Fruit fly (Drosophila melanogaster) whole organism: Measurements from ENCODE around the gene Prp18.

Experiments used
- CG8478 ChIP-seq: fragments of >200 bp; optimal IDR thresholded peaks from 2 replicates; lab custom pipeline; 2018; ENCODE audit warnings: inconsistent platforms
- Dll ChIP-seq: fragments of >200 bp; optimal IDR thresholded peaks from 2 replicates; lab custom pipeline; 2017
- EcR ChIP-seq, 2 experiments: fragments of >200 bp; optimal IDR thresholded peaks; 2 replicates each; lab custom pipeline; 2017; ENCODE audit warnings: missing biosample characterization in 2 of 2, missing genetic modification characterization in 2 of 2, missing genetic modification reagents in 2 of 2
- pan ChIP-seq: fragments of >200 bp; optimal IDR thresholded peaks from 2 replicates; lab custom pipeline; 2017
- psq ChIP-seq: fragments of >200 bp; optimal IDR thresholded peaks from 2 replicates; lab custom pipeline; 2017
- usp ChIP-seq: fragments of >200 bp; optimal IDR thresholded peaks from 2 replicates; lab custom pipeline; 2017; ENCODE audit warnings: missing biosample characterization, missing genetic modification characterization, mixed read lengths

The Prp18 gene

DNA sequence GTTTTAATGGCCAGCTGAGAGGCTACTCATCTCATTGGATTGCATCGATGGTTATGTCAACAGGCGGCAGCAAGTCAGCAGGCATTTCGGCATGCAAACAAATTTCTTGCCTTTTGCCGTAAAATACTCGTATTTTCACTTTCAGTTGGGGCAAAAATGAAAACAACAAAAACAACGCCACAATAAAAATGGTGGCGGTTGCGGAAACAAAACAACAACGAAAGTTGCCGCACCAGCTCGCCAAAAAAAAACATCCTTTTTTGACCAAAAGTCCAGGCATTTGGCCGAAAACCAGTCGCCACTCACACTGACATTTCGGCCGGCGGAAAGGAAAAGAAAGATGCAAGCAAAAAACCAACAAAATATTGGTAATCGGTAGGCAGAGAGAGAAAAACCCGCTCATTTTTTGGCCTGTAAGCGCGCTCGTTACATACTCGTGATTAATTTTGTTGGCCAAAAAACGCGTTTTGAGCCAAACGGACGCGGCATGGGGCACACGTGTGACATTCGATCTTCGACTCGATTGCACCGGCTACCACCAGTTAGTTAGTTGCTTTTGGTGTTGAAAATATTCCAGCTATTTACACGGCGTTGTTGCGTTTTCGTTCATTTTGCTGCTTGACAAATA is 33.1 kb upstream of the Prp18 start:
- TF ChIP-seq Dll (lab: Kevin White, UChicago): no peak
- TF ChIP-seq usp (GFP tag; lab: Kevin White, UChicago): no peak
- TF ChIP-seq psq: no peak
- no peak for TF ChIP-seq EcR (GFP tag; optimal IDR thresholded peaks at IDR 0.05; lab: Kevin White, UChicago)
- TF ChIP-seq pan (lab: Kevin White, UChicago): no peak
- no peak for TF ChIP-seq CG8478 (lab: Kevin White, UChicago)

DNA sequence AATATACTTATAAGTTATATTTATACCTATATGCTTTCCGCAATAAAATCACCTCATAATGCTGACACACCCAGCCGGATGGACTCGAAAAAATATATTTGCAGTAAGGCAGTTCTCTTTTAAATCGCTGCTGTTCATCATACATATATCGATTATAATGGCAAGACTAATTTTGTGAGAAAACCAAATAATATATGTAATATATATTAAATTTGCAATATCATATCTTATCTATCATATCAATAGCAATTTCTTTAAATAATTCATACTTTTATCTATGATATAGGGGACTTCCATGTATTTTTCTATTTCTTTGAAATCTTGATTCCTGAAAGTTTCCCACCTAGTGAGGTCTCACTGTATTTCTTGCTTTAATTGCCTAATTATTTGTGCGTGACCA is 31.5 kb upstream of the Prp18 start:
- TF ChIP-seq Dll (lab: Kevin White, UChicago): no peak
- TF ChIP-seq EcR (GFP tag; optimal IDR thresholded peaks at IDR 0.05; lab: Kevin White, UChicago): no peak

DNA sequence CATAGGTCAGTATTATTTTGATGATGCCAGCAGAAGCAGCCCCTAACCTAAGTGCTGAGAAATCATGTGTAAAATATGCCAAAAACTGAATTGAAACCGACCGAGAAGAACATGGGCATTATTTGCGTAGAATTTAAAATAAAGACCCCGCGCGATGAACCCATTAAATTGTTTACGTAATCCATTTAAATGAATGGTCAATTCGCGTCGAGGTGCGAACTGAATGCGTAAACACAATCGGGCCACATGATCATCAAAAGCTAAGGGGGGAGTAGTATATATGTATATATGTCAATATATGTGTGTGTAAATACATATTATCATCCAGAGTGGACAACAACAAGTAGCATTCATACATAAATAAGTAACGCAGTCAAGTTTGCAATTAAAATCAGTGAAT is 29.1 kb upstream of the Prp18 start:
- TF ChIP-seq pan (lab: Kevin White, UChicago) (no peak), usp (GFP tag; lab: Kevin White, UChicago) (no peak), CG8478 (lab: Kevin White, UChicago) (no peak), EcR (GFP tag; optimal IDR thresholded peaks at IDR 0.05; lab: Kevin White, UChicago) (no peak), Dll (lab: Kevin White, UChicago) (no peak), psq (no peak)

DNA sequence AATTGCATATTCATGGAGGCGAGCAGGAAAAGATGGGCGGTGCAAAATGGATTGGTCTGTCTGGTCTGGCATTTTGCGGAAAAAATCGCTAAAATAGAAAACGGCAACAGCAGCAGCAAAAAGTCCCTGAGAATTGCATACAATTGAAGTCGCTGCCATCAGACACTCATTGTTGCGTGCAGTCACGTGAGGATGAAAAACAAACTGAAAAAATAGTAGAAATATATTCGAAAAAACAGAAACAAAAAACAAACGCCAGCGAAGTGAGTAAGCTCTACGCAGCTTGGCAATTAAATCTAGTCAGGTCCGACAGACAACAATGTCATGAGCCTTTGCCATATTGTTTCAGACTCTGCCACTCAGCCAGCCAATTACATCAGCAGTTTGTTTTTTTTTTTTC is 28.2 kb upstream of the Prp18 start:
- TF ChIP-seq Dll (lab: Kevin White, UChicago): no peak
- TF ChIP-seq psq: no peak
- TF ChIP-seq CG8478 (lab: Kevin White, UChicago): no peak
- TF ChIP-seq EcR (GFP tag; optimal IDR thresholded peaks at IDR 0.05; lab: Kevin White, UChicago): no peak
- TF ChIP-seq pan (lab: Kevin White, UChicago): no peak
- no peak for TF ChIP-seq usp (GFP tag; lab: Kevin White, UChicago)

DNA sequence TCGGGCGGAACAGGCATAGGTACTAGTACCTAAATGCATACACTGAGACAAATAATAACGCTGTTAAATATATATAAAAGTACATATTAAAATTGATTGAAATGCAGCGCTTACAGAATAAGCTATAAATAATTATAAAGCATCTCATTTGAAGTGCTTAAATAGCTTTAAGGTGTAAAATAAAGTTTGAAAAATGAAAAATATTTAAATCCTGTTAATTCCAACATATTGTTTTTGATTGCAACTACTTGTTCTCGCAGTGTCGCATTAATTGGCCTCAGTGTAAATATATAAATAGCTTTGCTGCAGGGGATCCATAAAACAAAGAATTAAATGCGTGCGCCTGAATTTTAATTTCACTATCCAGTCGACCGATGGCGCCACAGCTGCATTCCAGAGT is 27.3 kb upstream of the Prp18 start:
- TF ChIP-seq usp (GFP tag; lab: Kevin White, UChicago) (no peak), CG8478 (lab: Kevin White, UChicago) (no peak), pan (lab: Kevin White, UChicago) (no peak), EcR (GFP tag; optimal IDR thresholded peaks at IDR 0.05; lab: Kevin White, UChicago) (no peak), Dll (lab: Kevin White, UChicago) (no peak), psq (no peak)

DNA sequence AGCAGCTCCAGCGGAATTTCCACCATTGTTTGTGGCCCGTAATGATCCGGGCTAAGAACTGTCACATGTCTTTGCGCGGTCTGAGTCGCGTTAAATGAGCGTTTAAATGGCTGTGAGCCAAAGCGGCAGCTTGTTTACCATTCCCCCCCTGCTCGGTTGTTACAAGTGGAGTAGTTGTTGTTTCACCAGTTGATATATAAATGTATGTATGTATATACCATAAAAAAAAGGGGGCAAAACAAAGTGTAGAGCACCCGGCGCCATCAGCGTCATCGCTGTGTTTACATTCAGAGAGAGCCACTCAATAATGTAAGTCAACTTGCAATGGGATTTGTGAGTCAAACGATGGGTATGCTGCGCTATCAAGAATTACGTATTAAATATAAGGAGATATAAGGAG is 25.8 kb upstream of the Prp18 start:
- no peak for TF ChIP-seq usp (GFP tag; lab: Kevin White, UChicago)

DNA sequence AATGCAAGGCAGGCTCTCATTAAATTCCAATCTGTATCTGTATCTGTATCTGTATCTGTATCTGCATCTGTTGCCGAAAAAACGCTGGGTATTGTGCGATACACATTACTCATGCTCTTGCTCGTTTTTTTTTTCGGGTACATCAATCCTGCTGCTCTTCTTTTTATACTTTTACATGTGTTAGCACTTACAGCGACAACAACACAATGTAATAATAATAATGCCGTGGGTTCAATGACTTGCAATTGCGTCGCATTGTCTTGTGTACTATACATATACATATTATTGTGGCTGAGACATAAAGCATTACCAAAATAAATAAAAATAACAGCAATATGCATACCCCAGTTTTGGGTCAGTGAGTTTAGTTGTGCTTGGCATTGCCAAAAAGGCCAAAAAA is 23.8 kb upstream of the Prp18 start:
- TF ChIP-seq psq (no peak), Dll (lab: Kevin White, UChicago) (no peak), pan (lab: Kevin White, UChicago) (no peak), EcR (GFP tag; optimal IDR thresholded peaks at IDR 0.05; lab: Kevin White, UChicago) (no peak)

DNA sequence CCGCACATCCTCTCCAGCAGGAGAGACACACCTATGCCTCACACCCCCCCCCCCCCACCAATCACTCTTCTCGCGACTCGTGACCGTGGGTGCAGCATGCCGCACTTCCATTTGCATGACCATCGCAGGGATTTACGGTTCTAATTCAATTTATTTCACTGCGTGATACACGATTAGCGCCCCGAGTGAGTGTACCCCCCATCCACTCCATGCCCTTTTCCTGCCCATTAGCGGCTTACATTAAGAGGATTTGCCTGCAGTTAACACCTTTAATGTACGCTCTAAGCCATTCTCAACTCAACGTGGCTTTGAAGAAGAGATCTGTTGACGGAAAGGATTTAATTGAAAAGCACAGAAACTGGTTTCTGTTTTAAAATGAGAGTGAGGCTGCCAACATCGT is 21.4 kb upstream of the Prp18 start:
- TF ChIP-seq Dll (lab: Kevin White, UChicago): no peak
- no peak for TF ChIP-seq usp (GFP tag; lab: Kevin White, UChicago)
- TF ChIP-seq EcR (GFP tag; optimal IDR thresholded peaks at IDR 0.05; lab: Kevin White, UChicago): no peak
- TF ChIP-seq pan (lab: Kevin White, UChicago): no peak
- no peak for TF ChIP-seq psq
- TF ChIP-seq CG8478 (lab: Kevin White, UChicago): no peak

DNA sequence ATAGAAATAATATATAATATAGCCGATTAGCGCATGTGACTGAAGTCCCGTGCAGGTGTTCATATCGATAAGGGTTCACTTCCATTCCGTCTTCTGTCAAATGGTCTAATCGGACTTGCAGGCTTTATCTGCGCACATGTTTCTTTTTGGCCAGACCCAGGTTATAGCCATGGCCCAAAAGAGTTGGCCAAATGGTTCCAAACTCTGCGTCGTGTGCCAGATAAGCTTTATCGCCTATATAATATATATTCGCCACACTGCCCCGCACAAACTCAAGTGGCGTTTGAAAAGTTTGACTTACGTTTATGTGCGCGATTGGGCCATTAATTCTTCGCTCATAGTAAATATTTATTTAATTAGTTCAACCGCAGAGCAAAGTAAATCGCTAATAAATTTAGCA is 20.2 kb upstream of the Prp18 start:
- TF ChIP-seq CG8478 (lab: Kevin White, UChicago): no peak
- TF ChIP-seq pan (lab: Kevin White, UChicago): no peak
- no peak for TF ChIP-seq EcR (GFP tag; optimal IDR thresholded peaks at IDR 0.05; lab: Kevin White, UChicago)
- TF ChIP-seq Dll (lab: Kevin White, UChicago): no peak
- TF ChIP-seq psq: no peak
- TF ChIP-seq usp (GFP tag; lab: Kevin White, UChicago): no peak

DNA sequence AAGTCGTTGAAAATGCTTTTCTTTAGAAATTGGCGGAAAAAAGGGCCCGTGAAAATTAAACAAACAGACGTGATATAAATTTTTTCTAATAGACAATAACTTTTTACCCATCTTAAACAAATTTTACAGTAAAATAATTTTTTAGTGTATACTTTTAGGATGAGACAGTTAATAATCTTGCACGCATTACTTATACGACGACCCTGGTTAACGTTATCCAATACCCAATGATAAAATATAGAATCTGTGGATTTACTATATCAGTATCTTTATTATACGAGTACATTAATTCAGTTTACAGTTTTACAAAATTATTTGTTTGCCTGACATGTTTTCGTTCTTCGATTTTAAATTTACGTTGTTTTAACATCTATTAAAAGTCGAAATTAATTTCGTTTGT is 13.6 kb upstream of the Prp18 start:
- TF ChIP-seq usp (GFP tag; lab: Kevin White, UChicago): no peak
- no peak for TF ChIP-seq Dll (lab: Kevin White, UChicago)
- no peak for TF ChIP-seq CG8478 (lab: Kevin White, UChicago)
- TF ChIP-seq EcR (GFP tag; optimal IDR thresholded peaks at IDR 0.05; lab: Kevin White, UChicago): no peak
- no peak for TF ChIP-seq psq
- TF ChIP-seq pan (lab: Kevin White, UChicago): no peak

DNA sequence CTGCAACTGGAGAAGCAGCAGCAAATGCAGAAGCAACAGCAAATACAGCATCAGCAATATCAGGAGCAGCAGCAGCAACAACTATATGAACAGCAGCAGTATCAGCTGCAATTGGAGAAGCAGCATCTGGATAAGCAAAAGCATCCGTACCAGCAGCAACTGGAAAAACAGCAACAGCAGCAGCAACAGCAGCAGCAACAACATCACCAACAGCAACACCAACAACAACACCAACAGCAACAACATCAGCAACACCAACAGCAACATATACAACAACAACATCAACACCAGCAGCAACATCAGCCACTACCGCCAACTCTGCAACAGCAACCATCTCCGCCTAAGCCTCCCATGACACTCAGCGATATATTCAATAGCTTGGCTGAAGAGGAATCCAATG is 9.6 kb upstream of the Prp18 start:
- TF ChIP-seq Dll (lab: Kevin White, UChicago) (no peak), CG8478 (lab: Kevin White, UChicago) (no peak), EcR (GFP tag; optimal IDR thresholded peaks at IDR 0.05; lab: Kevin White, UChicago) (no peak), usp (GFP tag; lab: Kevin White, UChicago) (no peak), psq (no peak), pan (lab: Kevin White, UChicago) (no peak)

DNA sequence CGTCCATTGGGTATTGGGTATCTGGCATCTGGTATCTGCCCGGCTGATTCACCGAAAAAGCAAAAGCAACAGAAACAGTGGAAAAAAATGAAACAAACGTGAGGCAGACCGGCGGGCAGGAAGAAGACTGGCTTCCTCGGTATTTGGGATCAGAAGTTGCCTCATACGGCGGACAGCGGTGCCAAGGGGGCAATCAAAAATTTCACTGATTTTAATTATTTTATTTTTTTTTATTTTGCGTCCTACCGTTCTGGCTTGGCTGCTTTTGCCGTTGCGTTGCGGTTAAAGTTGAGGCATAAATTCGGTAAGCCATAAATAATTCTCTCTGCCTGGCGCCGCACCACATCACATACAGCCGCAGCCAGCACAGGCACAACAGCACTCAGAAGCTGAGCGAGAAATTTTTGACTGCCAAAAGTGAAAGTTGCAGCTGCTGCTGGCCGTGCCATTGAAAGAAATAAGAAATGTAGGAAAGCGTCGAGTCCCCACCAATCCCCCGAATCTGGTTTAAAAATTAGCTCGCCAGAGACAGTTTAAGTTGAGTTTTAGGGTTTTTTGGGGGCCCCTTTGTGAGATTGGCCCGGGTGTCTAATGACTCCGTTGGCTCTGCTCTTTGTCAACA is 5.6 kb upstream of the Prp18 start:
- TF ChIP-seq Dll (lab: Kevin White, UChicago) (peak; percentile 23), EcR (GFP tag; optimal IDR thresholded peaks at IDR 0.05; lab: Kevin White, UChicago) (no peak), usp (GFP tag; lab: Kevin White, UChicago) (no peak), psq (no peak), CG8478 (lab: Kevin White, UChicago) (no peak)
